Worm (Caenorhabditis elegans) whole organism, young adult: Measurements from ENCODE around the gene Y39G8B.13.

ENCODE experiments used
- atf-7 ChIP-seq: sonication (generic microtip); optimal IDR thresholded peaks from 2 replicates; lab custom pipeline; 2017; ENCODE audit warnings: mild to moderate bottlenecking, missing genetic modification characterization, missing compliant biosample characterization
- mes-4 ChIP-seq: sonication (generic microtip); optimal IDR thresholded peaks from 2 replicates; lab custom pipeline; 2016; ENCODE audit warnings: missing genotype, missing genetic modification characterization, missing compliant biosample characterization

DNA sequence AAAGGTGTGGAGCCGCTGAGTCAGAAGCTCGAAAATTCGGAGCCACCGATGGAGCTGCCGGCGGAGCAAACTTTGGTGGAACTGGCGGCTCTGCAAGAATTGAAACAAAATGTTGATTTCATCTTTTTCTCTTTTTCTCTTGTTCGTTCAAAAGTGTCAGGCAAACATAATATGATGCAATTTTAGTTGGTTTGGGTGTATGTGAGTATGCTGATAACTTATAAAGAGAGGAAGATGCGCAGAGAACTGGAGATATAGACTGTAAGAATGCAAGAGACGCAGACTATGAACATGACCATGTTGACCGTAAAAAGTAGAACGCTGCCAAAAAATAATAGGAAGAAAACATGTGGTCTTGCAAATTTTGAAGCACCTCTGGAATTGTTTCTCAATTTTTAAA is 28.8 kb downstream of the Y39G8B.13 start:
- TF ChIP-seq mes-4: no peak
- no peak for TF ChIP-seq atf-7
